Worm (Caenorhabditis elegans) whole organism, young adult: ENCODE measurements around the gene fip-2.

Experiments used
- hlh-26 ChIP-seq: fragments of 200-800 bp; sonication (Bioruptor generic); conservative IDR thresholded peaks from 2 replicates; pipeline ENCODE4 v1.3.6; 2022; ENCODE audit warnings: missing genetic modification reagents, missing genetic modification characterization, missing compliant biosample characterization
- rec-8 ChIP-seq, 2 experiments: sonication (generic microtip); optimal IDR thresholded peaks; 2 replicates each; lab custom pipeline; 2016; ENCODE audit warnings: mild to moderate bottlenecking in 2 of 2, missing genetic modification characterization in 2 of 2, missing genetic modification reagents in 2 of 2, missing genotype in 2 of 2, missing biosample characterization in 1 of 2, missing compliant biosample characterization in 1 of 2, moderate library complexity in 1 of 2

ce11 chrV:9024713-9025112, 43.1 kb upstream of the fip-2 start, which contains the start of gene bus-1:
- TF ChIP-seq rec-8 (tag; optimal IDR thresholded peaks at IDR 0.05; lab: Kevin White, UChicago), result no peak
- no peak for TF ChIP-seq hlh-26
